Worm (Caenorhabditis elegans): ENCODE results near the gene F58G6.7.

Gene F58G6.7

ce11 chrIV:9648682-9649081 lies 5.4 kb upstream of the F58G6.7 start, which contains the start of gene srm-3:
Gene srm-3 (plus strand): TSS chrIV:9648982.
- TF ChIP-seq R02D3.7 (tag; optimal IDR thresholded peaks at IDR 0.05) (no peak), snpc-4 (tag; optimal IDR thresholded peaks at IDR 0.05) (no peak), nhr-23 (tag; optimal IDR thresholded peaks at IDR 0.05) (no peak), nhr-12 (tag; optimal IDR thresholded peaks at IDR 0.05) (no peak), lsy-2 (tag; optimal IDR thresholded peaks at IDR 0.05) (no peak), zag-1 (tag; optimal IDR thresholded peaks at IDR 0.05) (no peak), nhr-25 (tag; optimal IDR thresholded peaks at IDR 0.05) (no peak), ama-1 (optimal IDR thresholded peaks at IDR 0.05) (no peak), peb-1 (tag; optimal IDR thresholded peaks at IDR 0.05) (no peak)

DNA sequence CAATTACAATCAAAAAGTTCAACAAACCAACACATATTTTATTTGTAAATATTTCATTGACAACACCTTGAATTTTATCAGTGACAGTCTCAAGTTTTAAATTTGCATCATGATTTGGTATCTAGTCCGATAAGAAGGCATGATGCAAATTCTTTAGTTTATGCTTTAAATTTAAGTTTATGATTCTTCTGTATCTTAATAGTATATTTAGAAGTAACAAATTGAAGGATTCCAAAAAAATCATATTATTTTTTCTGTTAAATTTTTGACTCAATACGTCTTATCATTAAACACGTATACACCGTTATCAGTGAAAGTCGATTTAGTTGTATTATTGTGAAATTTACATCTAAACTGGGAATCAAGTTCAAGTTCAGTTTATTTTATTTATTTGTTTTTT lies 2.9 kb upstream of the F58G6.7 start, which contains the start of gene chca-1:
TSS of gene chca-1 (plus strand) at position 161 of the 400 bp plus-strand sequence.
- TF ChIP-seq crh-2 (tag; optimal IDR thresholded peaks at IDR 0.05) (peak; percentile 79), gmeb-1 (tag; optimal IDR thresholded peaks at IDR 0.05) (no peak), lin-11 (tag; optimal IDR thresholded peaks at IDR 0.05) (no peak), fos-1 (tag; optimal IDR thresholded peaks at IDR 0.05) (peak; percentile 93), ztf-11 (tag; optimal IDR thresholded peaks at IDR 0.05) (no peak), nhr-11 (tag; optimal IDR thresholded peaks at IDR 0.05) (no peak), ceh-16 (tag; optimal IDR thresholded peaks at IDR 0.05) (no peak), F13H6.1 (tag; optimal IDR thresholded peaks at IDR 0.05) (no peak), elt-1 (tag; optimal IDR thresholded peaks at IDR 0.05) (no peak), nhr-129 (tag; optimal IDR thresholded peaks at IDR 0.05) (peak; percentile 75), snpc-4 (tag; optimal IDR thresholded peaks at IDR 0.05) (no peak), ztf-4 (tag; optimal IDR thresholded peaks at IDR 0.05) (no peak), mdl-1 (tag; optimal IDR thresholded peaks at IDR 0.05) (no peak), sma-9 (GFP tag; optimal IDR thresholded peaks at IDR 0.05) (peak; percentile 34), sma-9 (tag; optimal IDR thresholded peaks at IDR 0.05) (no peak), nhr-21 (tag; optimal IDR thresholded peaks at IDR 0.05) (no peak), lsy-2 (tag; optimal IDR thresholded peaks at IDR 0.05) (peak in 1 of 2 experiments; percentile 53), mbf-1 (tag; optimal IDR thresholded peaks at IDR 0.05) (no peak)

- TF ChIP-seq lin-11 (tag; optimal IDR thresholded peaks at IDR 0.05) = no peak
- TF ChIP-seq lsy-2 (tag; optimal IDR thresholded peaks at IDR 0.05) = peak in 1 of 2 experiments; percentile 5
Observed at ce11 chrIV:9653184-9653583, 933 bp upstream of the F58G6.7 start, which contains the start of gene F58G6.3. Gene F58G6.3 (plus strand): TSS chrIV:9653535.

- TF ChIP-seq ceh-16 (tag; optimal IDR thresholded peaks at IDR 0.05) (no peak), lin-13 (GFP tag; optimal IDR thresholded peaks at IDR 0.05) (no peak), ama-1 (optimal IDR thresholded peaks at IDR 0.05) (no peak), lin-39 (tag; optimal IDR thresholded peaks at IDR 0.05) (no peak), mdl-1 (tag; optimal IDR thresholded peaks at IDR 0.05) (no peak), crh-2 (tag; optimal IDR thresholded peaks at IDR 0.05) (no peak), nhr-11 (tag; optimal IDR thresholded peaks at IDR 0.05) (no peak), elt-1 (tag; optimal IDR thresholded peaks at IDR 0.05) (no peak), Y55F3AM.14 (GFP tag; optimal IDR thresholded peaks at IDR 0.05) (no peak), ceh-82 (tag; optimal IDR thresholded peaks at IDR 0.05) (no peak), mbf-1 (tag; optimal IDR thresholded peaks at IDR 0.05) (no peak), nhr-23 (tag; optimal IDR thresholded peaks at IDR 0.05) (no peak), lin-11 (tag; optimal IDR thresholded peaks at IDR 0.05) (no peak), C34F6.9 (tag; optimal IDR thresholded peaks at IDR 0.05) (no peak), sem-4 (tag; optimal IDR thresholded peaks at IDR 0.05) (no peak), unc-39 (tag; optimal IDR thresholded peaks at IDR 0.05) (no peak), snpc-4 (tag; optimal IDR thresholded peaks at IDR 0.05) (no peak), aly-2 (tag; optimal IDR thresholded peaks at IDR 0.05) (no peak), ztf-4 (tag; optimal IDR thresholded peaks at IDR 0.05) (no peak)
Observed at ce11 chrIV:9655556-9655955, 1.4 kb downstream of the F58G6.7 start.

DNA sequence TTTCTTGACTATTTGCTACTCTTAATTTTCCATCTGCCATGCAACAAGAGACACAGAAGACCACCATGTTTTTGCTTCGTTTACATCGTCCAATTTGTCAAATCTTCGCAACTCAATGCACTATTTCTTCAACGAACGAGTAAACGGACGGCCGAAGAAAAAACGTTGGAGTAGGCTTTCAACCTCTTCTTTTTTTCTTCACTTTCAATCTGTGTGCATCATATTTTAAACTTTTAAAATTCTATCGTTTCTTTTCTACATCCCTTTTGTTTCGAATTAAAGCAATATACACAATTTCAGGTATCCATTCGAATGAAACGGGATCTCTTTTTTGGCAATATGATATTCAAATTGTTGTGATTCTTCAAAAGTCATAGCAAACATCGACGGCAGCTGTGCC lies 3.6 kb downstream of the F58G6.7 start, which contains the start of gene acc-1:
TSS of gene acc-1 (plus strand) at position 301 of the 400 bp plus-strand sequence.
- no peak for TF ChIP-seq elt-3 (tag; optimal IDR thresholded peaks at IDR 0.05)
- no peak for TF ChIP-seq crh-2 (tag; optimal IDR thresholded peaks at IDR 0.05)

ce11 chrIV:9659999-9660398 lies 5.9 kb downstream of the F58G6.7 start:
- TF ChIP-seq mab-5 (tag; optimal IDR thresholded peaks at IDR 0.05) (no peak), R02D3.7 (tag; optimal IDR thresholded peaks at IDR 0.05) (no peak), ama-1 (optimal IDR thresholded peaks at IDR 0.05) (no peak), mbf-1 (tag; optimal IDR thresholded peaks at IDR 0.05) (no peak), F13H6.1 (tag; optimal IDR thresholded peaks at IDR 0.05) (no peak), lin-39 (tag; optimal IDR thresholded peaks at IDR 0.05) (no peak), sma-3 (GFP tag; optimal IDR thresholded peaks at IDR 0.05) (no peak), nhr-23 (tag; optimal IDR thresholded peaks at IDR 0.05) (no peak), alr-1 (tag; optimal IDR thresholded peaks at IDR 0.05) (no peak), ztf-1 (GFP tag; conservative IDR thresholded peaks at IDR 0.05) (no peak), C34F6.9 (tag; optimal IDR thresholded peaks at IDR 0.05) (no peak), sma-9 (GFP tag; optimal IDR thresholded peaks at IDR 0.05) (no peak), sma-9 (tag; optimal IDR thresholded peaks at IDR 0.05) (no peak), gmeb-1 (tag; optimal IDR thresholded peaks at IDR 0.05) (no peak), peb-1 (tag; optimal IDR thresholded peaks at IDR 0.05) (no peak), crh-2 (tag; optimal IDR thresholded peaks at IDR 0.05) (no peak)
